Fruit fly (Drosophila melanogaster) whole organism, embryonic: ENCODE measurements around the gene CG11307.

Source experiments
- Atf6 ChIP-seq: fragments of 200-800 bp; sonication (Bioruptor generic); IDR thresholded peaks from 2 replicates; pipeline ENCODE4 v1.3.6; 2022; ENCODE audit warnings: missing biosample characterization, missing genetic modification characterization
- BEAF-32 ChIP-seq: fragments of 200-800 bp; sonication (Bioruptor generic); optimal IDR thresholded peaks from 3 replicates; lab custom pipeline; 2017; ENCODE audit warnings: missing biosample characterization, missing genetic modification characterization, mild to moderate bottlenecking, moderate library complexity, missing genetic modification reagents
- CG10267 ChIP-seq: fragments of 200-800 bp; sonication (Bioruptor generic); optimal IDR thresholded peaks from 2 replicates; lab custom pipeline; 2018; ENCODE audit warnings: missing biosample characterization, mild to moderate bottlenecking, missing genetic modification characterization, moderate library complexity
- CG14050 ChIP-seq: fragments of 200-800 bp; sonication (Bioruptor generic); IDR thresholded peaks from 3 replicates; pipeline ENCODE4 v1.3.6; 2022; ENCODE audit warnings: missing biosample characterization, missing genetic modification characterization
- CG14710 ChIP-seq: fragments of 200-800 bp; sonication (Bioruptor generic); optimal IDR thresholded peaks from 3 replicates; lab custom pipeline; 2019; ENCODE audit warnings: missing biosample characterization, mild to moderate bottlenecking, missing genetic modification characterization, moderate library complexity
- CG17829 ChIP-seq: fragments of 200-800 bp; optimal IDR thresholded peaks from 2 replicates; lab custom pipeline; 2019; ENCODE audit warnings: missing biosample characterization, mild to moderate bottlenecking, missing genetic modification characterization, moderate library complexity
- CG2129 ChIP-seq: fragments of 200-800 bp; sonication (Bioruptor generic); IDR thresholded peaks from 2 replicates; pipeline ENCODE4 v1.3.6; 2022; ENCODE audit warnings: missing biosample characterization, missing genetic modification characterization; ENCODE audit not compliant: partially characterized antibody
- CG30020 ChIP-seq: fragments of 200-800 bp; optimal IDR thresholded peaks from 2 replicates; lab custom pipeline; 2019; ENCODE audit warnings: missing biosample characterization, mild to moderate bottlenecking, missing genetic modification characterization, moderate library complexity
- CG30431 ChIP-seq: fragments of 200-800 bp; sonication (Bioruptor generic); optimal IDR thresholded peaks from 2 replicates; lab custom pipeline; 2017; ENCODE audit warnings: missing biosample characterization, missing genetic modification characterization
- CG33213 ChIP-seq: fragments of 200-800 bp; sonication (Bioruptor generic); optimal IDR thresholded peaks from 3 replicates; lab custom pipeline; 2016; ENCODE audit warnings: missing biosample characterization, missing genetic modification characterization
- CG34224 ChIP-seq: fragments of 200-800 bp; sonication (Bioruptor generic); IDR thresholded peaks from 3 replicates; pipeline ENCODE4 v1.3.6; 2022; ENCODE audit warnings: missing biosample characterization, missing genetic modification characterization; ENCODE audit not compliant: partially characterized antibody
- CG34376 ChIP-seq: fragments of 200-800 bp; sonication (Bioruptor generic); optimal IDR thresholded peaks from 2 replicates; lab custom pipeline; 2018; ENCODE audit warnings: missing biosample characterization, mild to moderate bottlenecking, missing genetic modification characterization
- CG34422 ChIP-seq: fragments of 200-800 bp; sonication (Bioruptor generic); IDR thresholded peaks from 3 replicates; pipeline ENCODE4 v1.3.6; 2022; ENCODE audit warnings: missing biosample characterization, missing genetic modification characterization
- CG3995 ChIP-seq: fragments of 200-800 bp; sonication (Bioruptor generic); optimal IDR thresholded peaks from 3 replicates; lab custom pipeline; 2016; ENCODE audit warnings: missing biosample characterization, missing genetic modification characterization
- CG5953 ChIP-seq: fragments of 200-800 bp; sonication (Bioruptor generic); IDR thresholded peaks from 2 replicates; pipeline ENCODE4 v1.3.6; 2022; ENCODE audit warnings: missing biosample characterization, missing genetic modification characterization
- CG6654 ChIP-seq: fragments of 200-800 bp; sonication (Bioruptor generic); optimal IDR thresholded peaks from 2 replicates; lab custom pipeline; 2017; ENCODE audit warnings: missing biosample characterization, mild to moderate bottlenecking, missing genetic modification characterization
- CG9797 ChIP-seq: fragments of 200-800 bp; sonication (Bioruptor generic); optimal IDR thresholded peaks from 3 replicates; lab custom pipeline; 2018; ENCODE audit warnings: missing biosample characterization, mild to moderate bottlenecking, missing genetic modification characterization
- CHES-1-like ChIP-seq: fragments of 200-800 bp; sonication (Bioruptor generic); optimal IDR thresholded peaks from 2 replicates; lab custom pipeline; 2016; ENCODE audit warnings: missing biosample characterization, missing genetic modification characterization
- CTCF ChIP-seq: fragments of 200-800 bp; sonication (Bioruptor generic); optimal IDR thresholded peaks from 2 replicates; lab custom pipeline; 2017; ENCODE audit warnings: missing biosample characterization, mild to moderate bottlenecking, missing genetic modification characterization, moderate library complexity
- Dad ChIP-seq: fragments of 200-800 bp; sonication (Bioruptor generic); optimal IDR thresholded peaks from 3 replicates; lab custom pipeline; 2016; ENCODE audit warnings: missing biosample characterization, missing genetic modification characterization
- Deaf1 ChIP-seq: fragments of 200-800 bp; optimal IDR thresholded peaks from 3 replicates; lab custom pipeline; 2019; ENCODE audit warnings: missing biosample characterization, mild to moderate bottlenecking, missing genetic modification characterization, moderate library complexity
- Dfd ChIP-seq, 2 experiments: fragments of >200 bp; optimal IDR thresholded peaks; 2 replicates each; lab custom pipeline; 2017; ENCODE audit warnings: missing biosample characterization in 2 of 2, missing genetic modification characterization in 2 of 2
- Dip3 ChIP-seq: fragments of 200-800 bp; sonication (Bioruptor generic); optimal IDR thresholded peaks from 3 replicates; lab custom pipeline; 2016; ENCODE audit warnings: missing biosample characterization, missing genetic modification characterization
- Ets97D ChIP-seq: fragments of 200-800 bp; sonication (Bioruptor generic); optimal IDR thresholded peaks from 3 replicates; lab custom pipeline; 2016; ENCODE audit warnings: missing biosample characterization, missing genetic modification characterization
- HmgZ ChIP-seq: fragments of 200-800 bp; sonication (Bioruptor generic); optimal IDR thresholded peaks from 2 replicates; lab custom pipeline; 2018; ENCODE audit warnings: missing biosample characterization, mild to moderate bottlenecking, missing genetic modification characterization
- MESR4 ChIP-seq: fragments of 200-800 bp; sonication (Bioruptor generic); optimal IDR thresholded peaks from 2 replicates; lab custom pipeline; 2018; ENCODE audit warnings: missing biosample characterization, mild to moderate bottlenecking, missing genetic modification characterization, moderate library complexity
- Meics ChIP-seq: fragments of 200-800 bp; sonication (Bioruptor generic); optimal IDR thresholded peaks from 2 replicates; lab custom pipeline; 2017; ENCODE audit warnings: missing biosample characterization, mild to moderate bottlenecking, missing genetic modification characterization
- Myb ChIP-seq: fragments of 200-800 bp; sonication (Bioruptor generic); optimal IDR thresholded peaks from 2 replicates; lab custom pipeline; 2016; ENCODE audit warnings: missing biosample characterization, missing genetic modification characterization
- Sin3A ChIP-seq: fragments of >200 bp; optimal IDR thresholded peaks from 2 replicates; lab custom pipeline; 2018
- Stat92E ChIP-seq, 3 experiments: fragments of >200 bp in 2 of 3; fragments of 200-800 bp in 1 of 3; sonication (Bioruptor generic) in 1 of 3; optimal IDR thresholded peaks; 2 replicates each; lab custom pipeline; 2017 to 2019; ENCODE audit warnings: missing biosample characterization in 3 of 3, missing genetic modification characterization in 3 of 3, mild to moderate bottlenecking in 1 of 3, moderate library complexity in 1 of 3
- Tbp ChIP-seq: fragments of >200 bp; optimal IDR thresholded peaks from 2 replicates; lab custom pipeline; 2018; ENCODE audit warnings: missing biosample characterization, missing genetic modification characterization
- btn ChIP-seq: fragments of 200-800 bp; sonication (Bioruptor generic); optimal IDR thresholded peaks from 2 replicates; lab custom pipeline; 2016; ENCODE audit warnings: missing biosample characterization, missing genetic modification characterization
- dan ChIP-seq: fragments of 200-800 bp; sonication (Bioruptor generic); IDR thresholded peaks from 2 replicates; pipeline ENCODE4 v1.3.6; 2022; ENCODE audit warnings: missing biosample characterization, missing genetic modification characterization
- dm ChIP-seq: fragments of 200-800 bp; sonication (Bioruptor generic); optimal IDR thresholded peaks from 3 replicates; lab custom pipeline; 2016; ENCODE audit warnings: missing biosample characterization, missing genetic modification characterization
- fd102C ChIP-seq: fragments of 200-800 bp; sonication (Bioruptor generic); optimal IDR thresholded peaks from 2 replicates; lab custom pipeline; 2018; ENCODE audit warnings: missing biosample characterization, mild to moderate bottlenecking, missing genetic modification characterization, moderate library complexity
- fd96Cb ChIP-seq: fragments of 200-800 bp; sonication (Bioruptor generic); optimal IDR thresholded peaks from 2 replicates; lab custom pipeline; 2018; ENCODE audit warnings: missing biosample characterization, mild to moderate bottlenecking, missing genetic modification characterization, moderate library complexity
- ind ChIP-seq: fragments of 200-800 bp; sonication (Bioruptor generic); optimal IDR thresholded peaks from 3 replicates; lab custom pipeline; 2016; ENCODE audit warnings: missing biosample characterization, missing genetic modification characterization
- inv ChIP-seq: fragments of 200-800 bp; sonication (Bioruptor generic); IDR thresholded peaks from 2 replicates; pipeline ENCODE4 v1.3.6; 2022; ENCODE audit warnings: missing biosample characterization, missing genetic modification characterization; ENCODE audit not compliant: partially characterized antibody
- ken ChIP-seq: fragments of 200-800 bp; sonication (Bioruptor generic); IDR thresholded peaks from 3 replicates; pipeline ENCODE4 v1.3.6; 2022; ENCODE audit warnings: missing biosample characterization, missing genetic modification characterization
- lmd ChIP-seq: fragments of 200-800 bp; sonication (Bioruptor generic); IDR thresholded peaks from 2 replicates; pipeline ENCODE4 v1.3.6; 2022; ENCODE audit warnings: missing biosample characterization, missing genetic modification characterization
- mam ChIP-seq: fragments of 200-800 bp; sonication (Bioruptor generic); optimal IDR thresholded peaks from 3 replicates; lab custom pipeline; 2016; ENCODE audit warnings: missing biosample characterization, missing genetic modification characterization
- nom ChIP-seq: fragments of 200-800 bp; sonication (Bioruptor generic); optimal IDR thresholded peaks from 2 replicates; lab custom pipeline; 2017; ENCODE audit warnings: missing biosample characterization, missing genetic modification characterization, mild to moderate bottlenecking, moderate library complexity, missing genetic modification reagents
- odd ChIP-seq: fragments of 200-800 bp; sonication (Bioruptor generic); optimal IDR thresholded peaks from 2 replicates; lab custom pipeline; 2017; ENCODE audit warnings: missing biosample characterization, mild to moderate bottlenecking, missing genetic modification characterization
- org-1 ChIP-seq: fragments of 200-800 bp; sonication (Bioruptor generic); optimal IDR thresholded peaks from 2 replicates; lab custom pipeline; 2017; ENCODE audit warnings: missing biosample characterization, missing genetic modification characterization
- pb ChIP-seq: fragments of 200-800 bp; sonication (Bioruptor generic); optimal IDR thresholded peaks from 3 replicates; lab custom pipeline; 2016; ENCODE audit warnings: missing biosample characterization, missing genetic modification characterization
- peb ChIP-seq: fragments of 200-800 bp; sonication (Bioruptor generic); IDR thresholded peaks from 2 replicates; pipeline ENCODE4 v1.3.6; 2022; ENCODE audit warnings: missing biosample characterization, missing genetic modification characterization
- rib ChIP-seq: fragments of 200-800 bp; sonication (Bioruptor generic); IDR thresholded peaks from 2 replicates; pipeline ENCODE4 v1.3.6; 2022; ENCODE audit warnings: missing biosample characterization, missing genetic modification characterization
- row ChIP-seq: fragments of 200-800 bp; sonication (Bioruptor generic); IDR thresholded peaks from 3 replicates; pipeline ENCODE4 v1.3.6; 2022; ENCODE audit warnings: missing biosample characterization, missing genetic modification characterization
- sd ChIP-seq: fragments of 200-800 bp; sonication (Bioruptor generic); optimal IDR thresholded peaks from 3 replicates; lab custom pipeline; 2018; ENCODE audit warnings: missing biosample characterization, mild to moderate bottlenecking, missing genetic modification characterization, moderate library complexity
- sens ChIP-seq: fragments of 200-800 bp; sonication (Bioruptor generic); peaks from one replicate; lab custom pipeline; 2016; ENCODE audit warnings: missing biosample characterization, missing genetic modification characterization
- ttk ChIP-seq: fragments of 200-800 bp; sonication (Bioruptor generic); IDR thresholded peaks from 2 replicates; pipeline ENCODE4 v2.1.2; 2022; ENCODE audit warnings: missing biosample characterization, missing genetic modification characterization
- unc-4 ChIP-seq: fragments of 200-800 bp; sonication (Bioruptor generic); IDR thresholded peaks from 2 replicates; pipeline ENCODE4 v1.3.6; 2022; ENCODE audit warnings: missing biosample characterization, missing genetic modification characterization; ENCODE audit not compliant: partially characterized antibody

CG11307 gene

dm6 chr3L:21626036-21626614 is 8.7 kb downstream of the CG11307 start:
- TF ChIP-seq fd102C (no peak), peb (GFP tag; lab: Robert Waterston, UW) (no peak), CG34376 (no peak), nom (GFP tag; lab: Kevin White, UChicago) (no peak), CG3995 (GFP tag; lab: Kevin White, UChicago) (peak; percentile 97), MESR4 (GFP tag; lab: Kevin White, UChicago) (peak; percentile 78), dm (GFP tag; lab: Kevin White, UChicago) (peak; percentile 5), Atf6 (GFP tag; lab: Robert Waterston, UW) (no peak), Ets97D (peak; percentile 19), BEAF-32 (GFP tag; lab: Kevin White, UChicago) (peak; percentile 76), CG34224 (peak; percentile 72), CG10267 (tag; lab: Kevin White, UChicago) (peak; percentile 45), ind (no peak), ken (GFP tag; lab: Robert Waterston, UW) (no peak), CG14710 (tag; lab: Kevin White, UChicago) (peak; percentile 52), CHES-1-like (GFP tag; lab: Kevin White, UChicago) (no peak), rib (GFP tag; lab: Robert Waterston, UW) (no peak), org-1 (GFP tag; lab: Kevin White, UChicago) (no peak), unc-4 (GFP tag; lab: Robert Waterston, UW) (peak; percentile 82), btn (GFP tag; lab: Kevin White, UChicago) (no peak), ttk (GFP tag; lab: Robert Waterston, UW) (no peak), Sin3A (no peak), sd (tag; lab: Kevin White, UChicago) (no peak), lmd (GFP tag; lab: Robert Waterston, UW) (no peak), Stat92E (GFP tag; optimal IDR thresholded peaks at IDR 0.05; lab: Kevin White, UChicago) (no peak), Tbp (GFP tag; lab: Kevin White, UChicago) (no peak), fd96Cb (no peak), CG17829 (tag; lab: Kevin White, UChicago) (peak; percentile 23), CG2129 (GFP tag; lab: Robert Waterston, UW) (peak; percentile 46; the same call in 1 of the 2 replicates), mam (no peak), CG9797 (peak; percentile 2), Dip3 (no peak), odd (no peak), pb (no peak), Myb (GFP tag; lab: Kevin White, UChicago) (no peak), Meics (GFP tag; lab: Kevin White, UChicago) (no peak), row (GFP tag; lab: Robert Waterston, UW) (no peak; the same call in 2 of the 3 replicates), dan (GFP tag; lab: Robert Waterston, UW) (no peak), CG30431 (GFP tag; lab: Kevin White, UChicago) (no peak), CG14050 (GFP tag; lab: Robert Waterston, UW) (no peak), Dfd (GFP tag; optimal IDR thresholded peaks at IDR 0.05; lab: Kevin White, UChicago) (no peak), inv (peak; percentile 62), Deaf1 (tag; lab: Kevin White, UChicago) (no peak), CG5953 (GFP tag; lab: Robert Waterston, UW) (no peak), HmgZ (tag; lab: Kevin White, UChicago) (no peak), sens (GFP tag; lab: Kevin White, UChicago) (peak; percentile 9), CG33213 (GFP tag; lab: Kevin White, UChicago) (no peak), CG6654 (no peak), CG34422 (GFP tag; lab: Robert Waterston, UW) (no peak), Dad (GFP tag; lab: Kevin White, UChicago) (no peak), CTCF (no peak), CG30020 (peak; percentile 48)
